Fruit fly (Drosophila melanogaster) S2 (cell line): ENCODE measurements around the gene Cyp4d1.

Experiments
- CG8478 ChIP-seq: fragments of >200 bp; optimal IDR thresholded peaks from 2 replicates; lab custom pipeline; 2018
- CTCF ChIP-seq, 2 experiments: fragments of >200 bp; optimal IDR thresholded peaks; 2 replicates each; lab custom pipeline; 2018

Gene Cyp4d1

DNA sequence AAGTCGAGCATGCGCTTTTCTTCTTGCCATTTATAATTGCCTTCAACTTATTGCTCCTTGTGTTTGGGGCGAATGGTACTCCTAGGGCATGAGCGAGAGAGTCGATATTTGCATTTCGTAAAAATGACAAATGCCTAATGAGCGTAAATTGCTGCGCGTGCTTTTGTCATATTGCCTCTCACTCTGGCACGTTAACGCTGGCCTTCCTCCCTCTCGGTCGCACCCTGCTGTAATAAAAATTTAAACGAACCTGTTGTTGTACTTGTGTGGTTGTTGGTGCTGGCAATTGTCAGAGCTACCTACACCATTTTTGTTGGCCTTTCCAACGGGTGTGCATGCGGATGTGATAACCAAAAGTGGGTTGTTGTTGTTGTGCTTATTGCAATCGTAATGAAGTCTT, 23.6 kb downstream of the Cyp4d1 start:
- no peak for TF ChIP-seq CG8478 (lab: Kevin White, UChicago)
- TF ChIP-seq CTCF (optimal IDR thresholded peaks at IDR 0.05; lab: Kevin White, UChicago), result no peak

DNA sequence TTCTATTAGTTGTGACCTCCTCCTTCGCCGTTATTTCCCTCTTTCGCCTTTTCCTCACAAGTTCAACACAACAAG, 23.8 kb downstream of the Cyp4d1 start, which contains the start of gene ph-p:
Gene ph-p (minus strand): TSS at position 30 of the 75 bp plus-strand sequence.
- TF ChIP-seq CG8478 (lab: Kevin White, UChicago), result no peak
- TF ChIP-seq CTCF (optimal IDR thresholded peaks at IDR 0.05; lab: Kevin White, UChicago), result no peak

DNA sequence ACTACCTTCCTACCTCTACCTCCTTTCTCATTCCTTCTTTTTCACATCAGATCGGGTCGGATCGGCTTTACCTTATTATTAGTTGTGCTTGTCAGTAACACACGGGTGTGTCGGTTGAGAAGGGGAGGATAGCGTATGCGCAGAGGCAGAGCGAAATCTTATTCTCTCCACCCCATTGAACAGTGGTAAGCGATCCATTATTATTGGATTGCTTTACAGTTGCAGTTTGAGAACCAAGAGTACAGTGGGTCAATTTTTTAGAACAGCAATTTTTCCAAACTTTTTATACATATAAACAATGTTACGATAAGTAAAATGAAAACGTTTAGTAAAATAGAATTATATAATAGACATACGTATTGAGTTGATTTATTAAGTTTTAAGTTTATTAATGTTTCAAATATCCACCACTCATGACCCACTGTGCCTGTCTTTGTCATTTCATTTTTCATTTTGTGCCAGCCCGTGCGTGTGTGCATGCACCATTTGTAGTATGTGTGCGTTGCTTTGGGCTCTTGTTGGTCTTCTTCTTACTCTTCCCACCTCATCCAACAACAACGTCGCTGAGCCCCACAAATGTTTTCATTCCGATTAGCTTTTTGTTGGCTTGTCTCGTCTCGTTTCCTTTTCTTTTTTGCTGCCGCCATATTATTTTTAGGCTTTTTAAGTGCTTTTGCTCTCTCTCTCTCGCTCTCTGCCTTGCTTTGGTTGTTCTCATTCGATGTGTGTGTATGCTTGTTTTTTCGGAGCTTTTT, 24.2 kb downstream of the Cyp4d1 start:
- TF ChIP-seq CG8478 (lab: Kevin White, UChicago) (no peak), CTCF (optimal IDR thresholded peaks at IDR 0.05; lab: Kevin White, UChicago) (no peak)

DNA sequence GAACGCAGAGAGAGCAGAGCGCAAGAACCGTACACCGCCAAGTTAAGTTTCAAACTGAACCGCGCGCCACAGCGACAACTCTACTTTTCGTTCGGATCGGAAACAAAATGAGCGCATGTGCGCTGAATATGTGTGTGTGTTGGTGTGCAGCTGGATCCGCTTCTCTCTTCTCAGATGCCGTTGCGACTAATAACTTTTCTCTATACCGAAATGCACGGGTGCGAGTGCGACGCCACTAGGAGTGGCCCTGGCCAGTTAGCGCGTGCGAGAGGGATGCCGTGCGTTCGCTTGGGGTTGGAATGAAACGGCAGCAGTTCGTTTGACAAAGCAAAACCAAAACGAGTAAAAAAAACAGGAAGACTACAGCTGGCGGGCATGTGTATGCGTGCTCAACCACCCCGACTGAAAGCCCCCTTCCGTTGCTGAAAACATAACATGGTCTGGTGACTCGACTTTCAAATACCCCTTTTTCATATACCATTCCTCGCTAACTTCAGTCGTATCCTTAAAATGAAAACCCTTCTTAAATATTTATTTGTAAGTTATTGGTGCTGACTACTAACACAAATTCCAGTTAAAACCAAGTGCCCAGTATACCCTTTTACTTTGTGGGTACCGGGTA, 25.0 kb downstream of the Cyp4d1 start:
- TF ChIP-seq CG8478 (lab: Kevin White, UChicago) (peak; percentile 30), CTCF (optimal IDR thresholded peaks at IDR 0.05; lab: Kevin White, UChicago) (peak in 1 of 2 experiments; percentile 23)

DNA sequence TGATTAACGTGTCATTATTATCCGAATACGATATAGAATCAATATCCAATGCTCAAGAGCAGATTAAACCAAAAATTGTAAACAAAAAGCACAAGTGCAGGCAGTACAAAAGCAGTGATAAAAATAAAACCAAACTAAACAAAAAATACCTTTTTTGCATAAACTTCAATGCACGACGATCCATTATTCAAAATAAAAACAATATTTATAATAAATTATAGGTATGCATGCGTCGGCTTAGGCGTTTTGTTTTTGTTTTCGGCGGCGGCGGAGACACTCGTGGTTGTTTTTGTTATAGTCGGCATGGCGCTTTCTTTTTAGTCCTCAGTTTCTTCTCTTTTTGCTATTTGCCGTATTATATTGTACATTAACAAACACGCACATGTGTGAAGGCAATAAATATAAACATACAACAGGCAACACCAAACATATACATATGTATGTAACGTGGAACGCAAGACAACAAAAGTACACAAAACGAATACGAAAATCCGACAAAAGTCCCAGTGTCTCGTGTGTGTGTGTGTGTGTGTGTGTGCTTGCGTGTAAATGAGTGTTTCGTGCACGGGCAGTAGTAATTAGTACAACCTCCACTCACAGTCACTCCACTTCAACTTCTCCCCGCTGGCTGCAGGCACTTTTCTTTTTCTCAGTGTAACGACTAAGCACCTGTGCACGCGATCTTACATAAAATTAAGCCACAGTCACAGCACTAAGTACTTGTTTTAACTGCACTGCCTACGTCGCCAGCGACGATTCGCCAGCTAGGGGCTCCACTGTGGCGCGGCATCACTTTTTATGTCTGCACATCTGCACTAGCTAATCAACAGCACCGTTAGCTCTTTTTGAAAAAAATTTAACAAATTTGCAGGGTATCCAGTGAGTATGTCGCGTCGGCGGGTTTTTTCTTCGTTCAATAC, 25.9 kb downstream of the Cyp4d1 start:
- no peak for TF ChIP-seq CG8478 (lab: Kevin White, UChicago)

DNA sequence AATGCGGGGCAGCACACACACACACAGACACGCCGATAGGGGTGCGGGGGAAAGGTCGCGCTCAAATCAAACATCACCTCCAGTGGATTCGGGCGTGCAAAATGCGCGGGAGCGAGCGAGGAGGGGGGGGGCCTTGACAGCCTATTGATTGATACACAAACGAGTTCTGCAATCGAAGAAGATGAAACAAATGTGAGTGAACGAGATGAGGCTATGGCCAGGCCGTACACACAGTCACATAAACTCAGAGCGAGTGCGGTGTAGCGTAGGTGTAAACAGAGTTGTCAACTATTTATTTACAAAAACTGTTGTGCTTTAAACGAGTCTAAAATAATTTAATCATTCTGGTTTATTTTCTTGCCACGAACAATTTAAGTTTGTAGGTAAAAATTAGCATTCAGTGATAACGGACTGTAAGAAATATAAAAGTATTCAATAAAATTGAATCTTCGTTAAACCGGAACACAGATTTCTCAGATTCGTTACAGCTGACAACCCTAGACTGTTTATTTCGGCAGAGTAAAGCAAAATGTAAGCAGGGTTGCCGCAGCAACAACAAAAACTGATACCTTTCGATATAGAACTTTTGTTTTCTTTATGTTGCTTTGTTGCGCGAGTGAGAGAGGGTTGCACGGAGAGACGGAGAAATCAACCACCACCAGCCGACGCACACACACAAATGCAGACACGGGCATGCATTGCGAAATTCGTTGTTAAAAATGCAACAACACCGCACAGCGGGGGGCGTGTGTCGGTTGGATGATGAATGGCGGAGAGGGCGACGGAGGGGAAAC, 26.8 kb downstream of the Cyp4d1 start:
- no peak for TF ChIP-seq CG8478 (lab: Kevin White, UChicago)
- TF ChIP-seq CTCF (optimal IDR thresholded peaks at IDR 0.05; lab: Kevin White, UChicago), result no peak

DNA sequence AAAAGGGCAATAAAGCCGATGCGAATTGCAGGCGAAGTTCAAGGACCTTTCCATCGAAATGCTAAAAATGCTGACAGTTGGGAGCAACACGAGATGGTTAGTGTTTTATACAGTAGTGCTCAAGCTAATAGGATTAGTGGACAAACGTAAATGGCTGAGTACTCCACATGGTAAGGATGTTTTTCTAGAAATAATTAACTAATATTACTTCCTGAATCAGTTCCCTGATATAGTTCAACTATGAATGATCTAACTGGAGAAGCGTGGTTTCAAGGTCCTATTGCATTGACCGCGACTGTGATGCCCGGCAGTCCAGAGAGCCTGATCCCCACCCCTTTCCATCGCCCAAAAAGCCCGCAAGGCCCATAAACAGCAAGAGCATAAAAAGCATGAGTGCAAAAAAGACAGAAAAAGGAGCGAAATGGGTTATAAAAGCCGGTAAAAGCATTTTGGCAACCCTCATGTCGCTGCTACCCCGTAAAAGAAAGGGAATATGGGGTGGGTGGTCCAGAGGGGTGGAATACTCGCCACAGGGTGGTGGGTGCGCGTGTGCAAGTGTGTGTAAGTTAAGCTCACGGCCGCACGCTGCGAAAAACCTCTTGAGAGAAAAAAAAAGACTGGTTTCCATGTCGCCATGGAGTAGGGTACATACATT, 27.6 kb downstream of the Cyp4d1 start:
- no peak for TF ChIP-seq CTCF (optimal IDR thresholded peaks at IDR 0.05; lab: Kevin White, UChicago)
- TF ChIP-seq CG8478 (lab: Kevin White, UChicago), result no peak

DNA sequence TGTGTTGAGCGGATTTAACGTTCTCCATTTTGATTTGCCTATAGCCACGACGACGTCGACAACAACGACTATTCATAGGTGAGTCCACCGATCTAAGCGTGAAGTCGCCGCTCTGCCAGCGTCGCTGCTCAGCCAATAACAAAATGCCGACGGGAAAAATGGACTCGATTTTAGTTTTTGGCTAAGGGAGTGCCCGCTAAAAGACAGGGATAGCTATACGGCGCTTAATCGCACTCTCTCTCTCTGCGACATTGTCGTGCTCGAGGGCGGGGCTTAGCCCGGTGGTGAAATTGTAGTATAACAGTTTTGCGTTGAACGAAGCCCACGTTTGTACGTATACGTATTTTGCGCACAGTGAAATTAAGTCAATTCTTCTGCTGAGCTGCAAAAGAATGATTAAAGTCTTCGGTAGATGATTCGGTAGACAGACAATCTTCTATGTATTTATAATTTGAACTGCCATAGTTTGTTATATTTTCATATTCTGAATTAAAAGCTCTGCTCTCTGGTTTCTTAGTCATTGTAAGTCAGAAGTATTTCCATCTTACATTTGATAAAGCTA, 36.4 kb downstream of the Cyp4d1 start:
- TF ChIP-seq CTCF (optimal IDR thresholded peaks at IDR 0.05; lab: Kevin White, UChicago), result peak in 1 of 2 experiments; percentile 48
- TF ChIP-seq CG8478 (lab: Kevin White, UChicago), result no peak

DNA sequence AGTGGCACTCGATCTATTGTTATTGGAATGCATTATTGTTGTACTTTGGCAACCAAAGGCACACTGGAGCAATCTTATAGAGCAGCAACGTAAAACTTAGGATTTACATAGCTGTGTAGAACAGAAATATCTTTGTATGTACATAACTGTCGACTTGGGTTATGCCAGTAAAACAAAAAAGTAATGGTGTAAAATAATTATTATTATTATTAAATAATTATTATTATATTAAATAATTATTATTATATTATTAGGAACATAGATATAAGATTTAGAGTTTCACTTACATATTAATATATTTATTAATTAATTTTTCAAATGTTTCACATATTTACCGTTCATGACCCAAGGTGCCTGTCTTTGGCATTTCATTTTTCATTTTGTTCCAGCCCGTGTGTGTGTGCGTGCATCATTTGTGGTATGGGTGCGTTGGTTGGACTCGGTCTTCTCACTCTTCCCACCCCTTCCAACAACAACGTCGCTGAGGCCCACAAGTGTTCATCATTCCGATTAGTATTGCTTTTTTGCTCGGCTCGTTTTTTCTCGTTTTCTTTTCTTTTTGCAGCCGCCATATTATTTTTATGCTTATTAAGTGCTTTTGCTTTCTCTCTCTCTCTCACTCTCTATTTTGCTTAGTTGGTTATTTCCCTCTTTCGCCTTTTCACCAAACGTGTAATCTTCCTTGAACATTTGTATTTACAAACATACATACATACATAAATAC, 37.9 kb downstream of the Cyp4d1 start:
- no peak for TF ChIP-seq CTCF (optimal IDR thresholded peaks at IDR 0.05; lab: Kevin White, UChicago)
- no peak for TF ChIP-seq CG8478 (lab: Kevin White, UChicago)

DNA sequence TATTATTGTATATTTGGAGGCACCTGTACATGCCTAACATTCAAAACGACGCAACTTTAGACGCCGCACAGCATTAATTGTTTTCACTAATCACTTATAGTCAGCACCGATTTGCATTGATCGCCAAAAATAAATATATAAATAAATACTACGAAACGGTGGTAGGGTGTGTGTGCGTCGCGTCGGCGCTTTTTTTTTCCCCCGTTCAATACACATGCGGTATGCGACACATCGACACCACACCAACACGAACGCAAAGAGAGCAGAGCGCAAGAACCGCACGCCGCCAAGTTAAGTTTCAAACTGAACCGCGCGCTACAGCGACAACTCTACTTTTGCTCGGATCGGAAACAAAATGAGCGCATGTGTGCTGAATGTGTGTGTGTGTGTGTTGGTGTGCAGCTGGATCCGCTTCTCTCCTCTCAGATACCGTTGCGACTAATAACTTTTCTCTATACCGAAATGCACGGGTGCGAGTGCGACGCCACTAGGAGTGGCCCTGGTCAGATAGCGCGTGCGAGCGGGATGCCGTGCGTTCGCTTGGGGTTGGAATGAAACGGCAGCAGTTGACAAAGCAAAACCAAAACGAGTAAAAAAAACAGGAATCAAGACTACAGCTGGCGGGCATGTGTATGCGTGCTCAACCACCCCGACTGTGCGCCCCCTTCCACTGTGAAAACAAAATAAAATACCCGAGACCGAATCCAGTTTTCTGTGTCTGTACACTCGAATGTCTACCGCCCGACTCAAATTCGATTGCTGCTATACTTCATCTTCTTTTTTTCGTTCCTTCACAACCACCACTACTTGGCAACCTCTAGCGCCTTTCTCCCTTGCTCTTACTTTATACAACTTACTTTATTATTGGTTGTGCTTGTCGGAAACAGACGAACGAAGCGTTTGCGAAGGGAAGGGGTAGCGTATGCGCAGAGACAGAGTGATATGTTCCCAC, 38.7 kb downstream of the Cyp4d1 start, which contains the start of gene ph-d:
Gene ph-d (minus strand): TSS at position 274 of the 952 bp plus-strand sequence.
- TF ChIP-seq CG8478 (lab: Kevin White, UChicago), result no peak
- peak in 1 of 2 experiments; percentile 44 for TF ChIP-seq CTCF (optimal IDR thresholded peaks at IDR 0.05; lab: Kevin White, UChicago)

DNA sequence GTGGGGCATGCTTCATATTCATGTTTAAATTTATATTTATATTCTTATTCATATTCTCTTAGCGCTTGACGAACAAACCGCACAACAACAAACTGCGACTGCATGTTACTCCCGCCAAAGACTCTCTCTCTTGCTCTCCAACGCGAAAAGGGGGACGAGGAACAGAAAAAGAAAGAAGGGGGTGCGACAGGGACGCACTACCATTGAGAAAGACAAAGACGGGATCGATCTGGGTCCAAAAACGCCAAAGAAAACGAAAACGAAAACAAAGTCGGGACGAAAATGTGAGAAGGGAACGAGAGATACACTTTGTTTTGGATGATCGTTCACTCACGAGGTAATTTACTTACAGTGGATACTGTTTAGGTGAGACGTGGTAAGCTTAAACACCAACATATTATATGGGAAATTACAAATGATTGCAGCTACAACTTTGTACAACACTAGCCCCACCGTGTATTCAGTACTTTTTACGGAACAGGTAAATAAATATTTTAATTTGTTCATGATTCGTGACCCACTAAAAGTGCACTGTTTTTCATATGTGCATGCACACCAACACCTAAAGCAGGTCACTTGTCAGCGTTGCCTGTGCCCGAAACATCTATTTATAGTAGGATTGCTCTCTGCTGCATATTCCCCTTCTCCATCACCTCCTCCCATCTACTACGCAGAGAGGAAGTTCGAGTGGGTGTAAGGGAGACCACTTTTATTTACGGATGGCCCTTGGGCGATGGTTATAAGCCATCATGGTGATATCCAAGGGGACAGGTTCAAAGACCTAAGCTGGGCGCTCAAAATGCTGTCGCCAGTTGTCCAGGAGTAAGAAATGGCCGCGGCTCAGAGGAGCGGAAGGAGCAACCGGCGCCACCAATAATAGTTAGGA, 40.0 kb downstream of the Cyp4d1 start:
- TF ChIP-seq CTCF (optimal IDR thresholded peaks at IDR 0.05; lab: Kevin White, UChicago), result no peak
- no peak for TF ChIP-seq CG8478 (lab: Kevin White, UChicago)
